Fruit fly (Drosophila melanogaster): ENCODE measurements around the gene Pcp.

Pcp gene

dm6 chr2L:7026988-7027908 is 5.8 kb downstream of the Pcp start, which contains the start of the genes CG31908 and MME1 (continued):
- TF ChIP-seq CG2889 (GFP tag; IDR thresholded peaks at IDR 0.05) (no peak), sd (tag; optimal IDR thresholded peaks at IDR 0.05) (peak; percentile 38), hb (GFP tag; IDR thresholded peaks at IDR 0.05; ENCODE audit: partially characterized antibody) (peak; percentile 66; the same call in 1 of the 3 replicates), Hr78 (GFP tag; optimal IDR thresholded peaks at IDR 0.05) (no peak), CG13296 (GFP tag; optimal IDR thresholded peaks at IDR 0.05) (no peak), CG13624 (GFP tag; optimal IDR thresholded peaks at IDR 0.05) (peak; percentile 35), pfk (GFP tag; optimal IDR thresholded peaks at IDR 0.05) (no peak), Bteb2 (GFP tag; optimal IDR thresholded peaks at IDR 0.05) (no peak), CG17568 (GFP tag; optimal IDR thresholded peaks at IDR 0.05) (no peak), ase (GFP tag; IDR thresholded peaks at IDR 0.05) (no peak), Lhr (GFP tag; optimal IDR thresholded peaks at IDR 0.05) (no peak), BtbVII (GFP tag; optimal IDR thresholded peaks at IDR 0.05) (no peak), CG6654 (GFP tag; optimal IDR thresholded peaks at IDR 0.05) (no peak), stwl (tag; optimal IDR thresholded peaks at IDR 0.05) (peak; percentile 57), Antp (GFP tag; optimal IDR thresholded peaks at IDR 0.05) (peak; percentile 30), CG8765 (GFP tag; IDR thresholded peaks at IDR 0.05) (no peak), CG6272 (GFP tag; IDR thresholded peaks at IDR 0.05) (no peak), CG32772 (GFP tag; IDR thresholded peaks at IDR 0.05) (no peak), Dip2 (GFP tag; IDR thresholded peaks at IDR 0.05) (no peak), Hmx (GFP tag; optimal IDR thresholded peaks at IDR 0.05) (peak; percentile 15), trem (tag; optimal IDR thresholded peaks at IDR 0.05) (peak; percentile 56), az2 (GFP tag; optimal IDR thresholded peaks at IDR 0.05) (peak; percentile 4), trh (GFP tag; optimal IDR thresholded peaks at IDR 0.05) (no peak), MBD-R2 (GFP tag; IDR thresholded peaks at IDR 0.05) (peak; percentile 57), CG18011 (GFP tag; optimal IDR thresholded peaks at IDR 0.05) (peak; percentile 3), CG9932 (GFP tag; IDR thresholded peaks at IDR 0.05) (no peak), dan (GFP tag; IDR thresholded peaks at IDR 0.05) (no peak), Side (GFP tag; optimal IDR thresholded peaks at IDR 0.05) (peak; percentile 17), CG12659 (GFP tag; optimal IDR thresholded peaks at IDR 0.05) (peak; percentile 56), CG10565 (GFP tag; optimal IDR thresholded peaks at IDR 0.05) (no peak), chif (GFP tag; optimal IDR thresholded peaks at IDR 0.05) (no peak), pan (optimal IDR thresholded peaks at IDR 0.05) (no peak), pan (GFP tag; optimal IDR thresholded peaks at IDR 0.05 in 1 of 2, IDR thresholded peaks at IDR 0.05 in 1 of 2) (no peak), sens (GFP tag) (peak; percentile 84), ken (GFP tag; IDR thresholded peaks at IDR 0.05) (no peak), ap (GFP tag; IDR thresholded peaks at IDR 0.05) (no peak), CG8359 (GFP tag; optimal IDR thresholded peaks at IDR 0.05; ENCODE audit: borderline replicate concordance) (no peak), p53 (GFP tag; optimal IDR thresholded peaks at IDR 0.05) (no peak), CG6175 (GFP tag; IDR thresholded peaks at IDR 0.05) (no peak), CG10366 (GFP tag; IDR thresholded peaks at IDR 0.05) (no peak), slou (GFP tag; optimal IDR thresholded peaks at IDR 0.05) (no peak), ssp (GFP tag; IDR thresholded peaks at IDR 0.05) (no peak), CG4328 (GFP tag; optimal IDR thresholded peaks at IDR 0.05) (no peak), mirr (GFP tag; optimal IDR thresholded peaks at IDR 0.05) (no peak), CG31388 (GFP tag; optimal IDR thresholded peaks at IDR 0.05) (no peak), CG12744 (GFP tag; optimal IDR thresholded peaks at IDR 0.05) (no peak), Hr51 (GFP tag; optimal IDR thresholded peaks at IDR 0.05) (no peak), CHES-1-like (GFP tag; optimal IDR thresholded peaks at IDR 0.05) (peak; percentile 10), btn (GFP tag; optimal IDR thresholded peaks at IDR 0.05) (no peak), wor (GFP tag; IDR thresholded peaks at IDR 0.05) (no peak)
